Worm (Caenorhabditis elegans) whole organism, L4 larva: Measurements from ENCODE around the gene sphr-1.

ENCODE experiments used
- D1046.2 ChIP-seq: fragments of 200-800 bp; sonication (Bioruptor generic); IDR thresholded peaks from 2 replicates; pipeline ENCODE4 v1.3.6; 2022; ENCODE audit warnings: missing genetic modification characterization, missing compliant biosample characterization
- F26F4.8 ChIP-seq: fragments of 200-800 bp; sonication (Bioruptor generic); conservative IDR thresholded peaks from 2 replicates; pipeline ENCODE4 v1.3.6; 2022; ENCODE audit warnings: missing genetic modification characterization, missing compliant biosample characterization
- F37D6.2 ChIP-seq: sonication (generic microtip); optimal IDR thresholded peaks from 2 replicates; lab custom pipeline; 2016; ENCODE audit warnings: mild to moderate bottlenecking, missing genetic modification characterization, missing compliant biosample characterization
- R02D3.7 ChIP-seq: fragments of 150-350 bp; sonication (generic microtip); optimal IDR thresholded peaks from 3 replicates; lab custom pipeline; 2014; ENCODE audit warnings: missing biosample characterization, missing genetic modification characterization
- T26A8.4 ChIP-seq: fragments of 200-800 bp; sonication (Bioruptor generic); IDR thresholded peaks from 2 replicates; pipeline ENCODE4 v1.3.6; 2022; ENCODE audit warnings: missing genetic modification characterization, missing compliant biosample characterization
- Y75B8A.6 ChIP-seq: fragments of 200-800 bp; sonication (Bioruptor generic); IDR thresholded peaks from 2 replicates; pipeline ENCODE4 v1.3.6; 2022; ENCODE audit warnings: missing genetic modification reagents, missing genetic modification characterization, missing compliant biosample characterization
- ZK337.2 ChIP-seq: fragments of 200-800 bp; sonication (Bioruptor generic); IDR thresholded peaks from 2 replicates; pipeline ENCODE4 v1.3.6; 2022; ENCODE audit warnings: missing genetic modification reagents, missing genetic modification characterization, missing compliant biosample characterization
- aly-2 ChIP-seq: sonication (generic microtip); optimal IDR thresholded peaks from 2 replicates; lab custom pipeline; 2018; ENCODE audit warnings: missing biosample characterization, missing genetic modification characterization
- ama-1 ChIP-seq: fragments of 150-350 bp; optimal IDR thresholded peaks from 2 replicates; lab custom pipeline; 2014; ENCODE audit warnings: inconsistent platforms, mixed read lengths
- ceh-20 ChIP-seq: fragments of 200-800 bp; sonication (Bioruptor generic); IDR thresholded peaks from 2 replicates; pipeline ENCODE4 v1.3.6; 2022; ENCODE audit warnings: missing genetic modification reagents, missing genetic modification characterization, missing compliant biosample characterization
- ceh-44 ChIP-seq: fragments of 200-800 bp; sonication (Bioruptor generic); IDR thresholded peaks from 2 replicates; pipeline ENCODE4 v1.3.6; 2022; ENCODE audit warnings: missing genetic modification reagents, missing genetic modification characterization, missing compliant biosample characterization
- ceh-82 ChIP-seq: sonication (generic microtip); optimal IDR thresholded peaks from 2 replicates; lab custom pipeline; 2017; ENCODE audit warnings: missing biosample characterization, missing genetic modification characterization
- ces-1 ChIP-seq: fragments of 150-350 bp; sonication (generic microtip); optimal IDR thresholded peaks from 4 replicates; lab custom pipeline; 2014; ENCODE audit warnings: missing biosample characterization, missing genetic modification reagents, missing genetic modification characterization
- ctbp-1 ChIP-seq: fragments of 200-800 bp; sonication (Bioruptor generic); IDR thresholded peaks from 2 replicates; pipeline ENCODE4 v1.3.6; 2022; ENCODE audit warnings: missing genetic modification reagents, missing genetic modification characterization, missing compliant biosample characterization
- daf-8 ChIP-seq: fragments of 200-800 bp; sonication (Bioruptor generic); IDR thresholded peaks from 2 replicates; pipeline ENCODE4 v1.3.6; 2022; ENCODE audit warnings: missing genetic modification characterization, missing compliant biosample characterization
- dmd-6 ChIP-seq: fragments of 200-800 bp; sonication (Bioruptor generic); IDR thresholded peaks from 2 replicates; pipeline ENCODE4 v1.3.6; 2022; ENCODE audit warnings: missing genetic modification reagents, missing genetic modification characterization, missing compliant biosample characterization
- dmd-8 ChIP-seq: fragments of 200-800 bp; sonication (Bioruptor generic); IDR thresholded peaks from 2 replicates; pipeline ENCODE4 v1.3.6; 2022; ENCODE audit warnings: missing genetic modification characterization, missing compliant biosample characterization
- dmd-9 ChIP-seq: fragments of 200-800 bp; sonication (Bioruptor generic); IDR thresholded peaks from 2 replicates; pipeline ENCODE4 v1.3.6; 2022; ENCODE audit warnings: missing genetic modification reagents, missing genetic modification characterization, missing compliant biosample characterization
- duxl-1 ChIP-seq: sonication (generic microtip); optimal IDR thresholded peaks from 2 replicates; lab custom pipeline; 2016; ENCODE audit warnings: mild to moderate bottlenecking, missing genetic modification characterization, moderate library complexity, missing compliant biosample characterization; ENCODE audit not compliant: poor library complexity
- fkh-10 ChIP-seq: fragments of 150-350 bp; optimal IDR thresholded peaks from 2 replicates; lab custom pipeline; 2014; ENCODE audit warnings: missing biosample characterization, missing genetic modification reagents, missing genetic modification characterization
- fos-1 ChIP-seq: fragments of 150-350 bp; optimal IDR thresholded peaks from 2 replicates; lab custom pipeline; 2014; ENCODE audit warnings: missing biosample characterization, missing genetic modification characterization
- gei-8 ChIP-seq: fragments of 200-800 bp; sonication (Bioruptor generic); optimal IDR thresholded peaks from 2 replicates; lab custom pipeline; 2018; ENCODE audit warnings: mild to moderate bottlenecking, missing genetic modification characterization, missing compliant biosample characterization
- lin-15B ChIP-seq: fragments of 150-350 bp; sonication (generic microtip); optimal IDR thresholded peaks from 3 replicates; lab custom pipeline; 2014; ENCODE audit warnings: missing biosample characterization, missing genetic modification characterization
- lin-29 ChIP-seq: fragments of 200-800 bp; sonication (Bioruptor generic); IDR thresholded peaks from 2 replicates; pipeline ENCODE4 v1.3.6; 2022; ENCODE audit warnings: missing genetic modification reagents, missing genetic modification characterization, missing compliant biosample characterization
- madf-5 ChIP-seq, 2 experiments: fragments of 200-800 bp; sonication (Bioruptor generic); IDR thresholded peaks; 2 replicates each; pipeline ENCODE4 v1.3.6; 2022; ENCODE audit warnings: missing compliant biosample characterization in 2 of 2, missing genetic modification characterization in 2 of 2
- mdl-1 ChIP-seq, 2 experiments: fragments of 150-350 bp in 1 of 2; sonication (generic microtip) in 1 of 2; optimal IDR thresholded peaks; 2 replicates each; lab custom pipeline; 2014 to 2017; ENCODE audit warnings: missing biosample characterization in 2 of 2, missing genetic modification characterization in 2 of 2
- mdt-29 ChIP-seq: fragments of 200-800 bp; sonication (Bioruptor generic); IDR thresholded peaks from 2 replicates; pipeline ENCODE4 v1.3.6; 2022; ENCODE audit warnings: missing genetic modification reagents, missing genetic modification characterization, missing compliant biosample characterization
- mep-1 ChIP-seq: fragments of 150-350 bp; sonication (generic microtip); optimal IDR thresholded peaks from 3 replicates; lab custom pipeline; 2014; ENCODE audit warnings: missing biosample characterization, missing genetic modification characterization
- mxl-2 ChIP-seq: fragments of 200-800 bp; sonication (Bioruptor generic); conservative IDR thresholded peaks from 2 replicates; pipeline ENCODE4 v1.3.6; 2022; ENCODE audit warnings: missing genetic modification reagents, missing genetic modification characterization, missing compliant biosample characterization
- mxl-3 ChIP-seq: fragments of 200-800 bp; sonication (Bioruptor generic); optimal IDR thresholded peaks from 2 replicates; lab custom pipeline; 2018; ENCODE audit warnings: mild to moderate bottlenecking, missing genetic modification characterization, missing compliant biosample characterization
- nhr-102 ChIP-seq: sonication (generic microtip); optimal IDR thresholded peaks from 2 replicates; lab custom pipeline; 2016; ENCODE audit warnings: mild to moderate bottlenecking, missing genetic modification characterization, moderate library complexity, missing compliant biosample characterization
- nhr-111 ChIP-seq: fragments of 200-800 bp; sonication (Bioruptor generic); optimal IDR thresholded peaks from 2 replicates; lab custom pipeline; 2018; ENCODE audit warnings: mild to moderate bottlenecking, missing genetic modification characterization, missing compliant biosample characterization
- nhr-28 ChIP-seq: fragments of 150-350 bp; optimal IDR thresholded peaks from 2 replicates; lab custom pipeline; 2014; ENCODE audit warnings: missing biosample characterization, missing genetic modification characterization
- nhr-48 ChIP-seq: sonication (generic microtip); optimal IDR thresholded peaks from 2 replicates; lab custom pipeline; 2016; ENCODE audit warnings: mild to moderate bottlenecking, missing genetic modification characterization, missing compliant biosample characterization
- nhr-6 ChIP-seq: fragments of 150-350 bp; optimal IDR thresholded peaks from 2 replicates; lab custom pipeline; 2014; ENCODE audit warnings: missing biosample characterization, missing genetic modification characterization
- nhr-76 ChIP-seq: fragments of 150-350 bp; optimal IDR thresholded peaks from 2 replicates; lab custom pipeline; 2014; ENCODE audit warnings: missing biosample characterization, missing genetic modification characterization
- set-16 ChIP-seq: fragments of 200-800 bp; sonication (Bioruptor generic); IDR thresholded peaks from 2 replicates; pipeline ENCODE4 v1.3.6; 2022; ENCODE audit warnings: missing genetic modification reagents, missing genetic modification characterization, missing compliant biosample characterization
- tag-97 ChIP-seq: fragments of 200-800 bp; sonication (Bioruptor generic); IDR thresholded peaks from 2 replicates; pipeline ENCODE4 v1.3.6; 2022; ENCODE audit warnings: missing genetic modification characterization, missing compliant biosample characterization
- unc-130 ChIP-seq: sonication (generic microtip); optimal IDR thresholded peaks from 2 replicates; lab custom pipeline; 2016; ENCODE audit warnings: missing genetic modification reagents, missing genetic modification characterization, missing compliant biosample characterization
- zfp-3 ChIP-seq: fragments of 200-800 bp; sonication (Bioruptor generic); conservative IDR thresholded peaks from 2 replicates; pipeline ENCODE4 v1.3.6; 2022; ENCODE audit warnings: missing genetic modification reagents, missing genetic modification characterization, missing compliant biosample characterization
- zip-11 ChIP-seq: fragments of 200-800 bp; sonication (Bioruptor generic); IDR thresholded peaks from 2 replicates; pipeline ENCODE4 v1.3.6; 2022; ENCODE audit warnings: missing genetic modification characterization, missing compliant biosample characterization
- zip-2 ChIP-seq: fragments of 150-350 bp; optimal IDR thresholded peaks from 2 replicates; lab custom pipeline; 2014; ENCODE audit warnings: missing biosample characterization, missing genetic modification characterization

The sphr-1 gene

DNA sequence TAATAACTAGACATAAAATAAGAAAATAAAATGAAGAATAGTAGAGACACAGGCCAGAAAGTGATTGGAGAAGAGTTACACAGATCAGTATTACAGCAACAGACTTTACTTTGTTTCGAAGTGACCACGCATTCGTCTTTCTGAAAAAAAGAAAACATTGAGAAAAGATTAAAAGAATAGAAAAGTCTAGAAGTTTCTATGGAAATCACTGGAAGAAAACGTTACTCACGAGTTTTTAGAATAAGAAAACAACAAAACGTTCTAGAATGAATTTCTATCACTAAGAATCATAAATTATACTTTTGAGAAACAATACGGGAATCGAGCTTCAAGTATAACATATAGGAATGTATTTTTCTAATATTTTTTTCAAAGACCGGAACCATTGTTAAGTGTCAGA is 35.8 kb upstream of the sphr-1 start:
- no peak for TF ChIP-seq nhr-102
- no peak for TF ChIP-seq daf-8 (GFP tag; lab: Robert Waterston, UW)
- TF ChIP-seq mdt-29: peak; percentile 91
- no peak for TF ChIP-seq ceh-20 (GFP tag; lab: Robert Waterston, UW)
- TF ChIP-seq zip-11 (GFP tag; lab: Robert Waterston, UW): no peak

DNA sequence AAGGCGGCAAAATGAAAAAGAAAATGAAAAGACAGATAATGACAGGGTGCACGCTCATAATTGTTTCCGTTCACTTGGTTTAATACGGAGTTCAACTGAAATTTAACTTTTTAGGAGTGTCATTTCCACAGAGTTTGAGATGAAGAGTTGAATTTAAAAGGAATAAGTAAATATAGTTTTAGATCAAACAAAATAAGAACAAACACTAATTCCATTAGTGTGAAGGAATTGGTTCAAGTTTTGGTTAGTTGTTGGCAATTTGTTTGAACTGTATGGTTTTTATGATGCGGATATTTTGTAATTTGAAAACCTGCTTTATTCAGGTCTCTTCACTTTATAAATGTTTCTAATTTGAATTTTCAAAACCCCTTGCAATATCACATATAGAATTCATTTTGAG is 34.7 kb upstream of the sphr-1 start, which contains the start of gene B0222.15:
B0222.15 (minus strand) TSS at position 101 of the 400 bp plus-strand sequence.
- no peak for TF ChIP-seq ceh-44 (GFP tag; lab: Robert Waterston, UW)

DNA sequence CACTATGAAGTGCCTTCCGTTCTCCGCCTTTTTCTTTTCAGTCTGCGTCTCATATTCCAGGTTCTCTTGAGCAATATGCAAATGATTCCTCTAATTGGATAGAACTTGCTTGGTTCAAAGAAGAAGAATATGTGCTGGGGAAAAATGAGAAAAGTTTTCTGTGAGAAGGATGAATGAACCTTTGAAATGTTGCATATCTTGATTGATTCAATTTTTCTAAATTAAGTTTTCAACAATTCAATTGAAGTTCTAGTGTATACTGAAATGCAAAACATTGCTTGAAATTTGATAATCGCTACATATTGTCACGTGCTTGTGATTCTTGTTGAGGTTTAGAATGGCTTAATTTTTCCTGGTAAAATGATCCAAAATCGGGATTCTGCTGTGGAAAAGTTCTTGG is 33.8 kb upstream of the sphr-1 start:
- TF ChIP-seq lin-29 (GFP tag; lab: Robert Waterston, UW) (no peak), fos-1 (tag; lab: Kevin White, UChicago) (no peak), Y75B8A.6 (GFP tag; lab: Robert Waterston, UW) (no peak), D1046.2 (GFP tag; lab: Robert Waterston, UW) (no peak), R02D3.7 (no peak), mdl-1 (tag; optimal IDR thresholded peaks at IDR 0.05; lab: Kevin White, UChicago) (peak in 1 of 2 experiments; percentile 2), nhr-48 (no peak), fkh-10 (GFP tag; lab: Kevin White, UChicago) (peak; percentile 81), nhr-76 (tag; lab: Kevin White, UChicago) (no peak), dmd-8 (GFP tag; lab: Robert Waterston, UW) (no peak), nhr-28 (tag; lab: Kevin White, UChicago) (no peak), tag-97 (GFP tag; lab: Robert Waterston, UW) (no peak), aly-2 (tag; lab: Kevin White, UChicago) (no peak), mxl-2 (GFP tag; lab: Robert Waterston, UW) (no peak), nhr-111 (GFP tag; lab: Kevin White, UChicago) (no peak), gei-8 (GFP tag; lab: Kevin White, UChicago) (no peak), ces-1 (GFP tag; lab: Kevin White, UChicago) (peak; percentile 80)

DNA sequence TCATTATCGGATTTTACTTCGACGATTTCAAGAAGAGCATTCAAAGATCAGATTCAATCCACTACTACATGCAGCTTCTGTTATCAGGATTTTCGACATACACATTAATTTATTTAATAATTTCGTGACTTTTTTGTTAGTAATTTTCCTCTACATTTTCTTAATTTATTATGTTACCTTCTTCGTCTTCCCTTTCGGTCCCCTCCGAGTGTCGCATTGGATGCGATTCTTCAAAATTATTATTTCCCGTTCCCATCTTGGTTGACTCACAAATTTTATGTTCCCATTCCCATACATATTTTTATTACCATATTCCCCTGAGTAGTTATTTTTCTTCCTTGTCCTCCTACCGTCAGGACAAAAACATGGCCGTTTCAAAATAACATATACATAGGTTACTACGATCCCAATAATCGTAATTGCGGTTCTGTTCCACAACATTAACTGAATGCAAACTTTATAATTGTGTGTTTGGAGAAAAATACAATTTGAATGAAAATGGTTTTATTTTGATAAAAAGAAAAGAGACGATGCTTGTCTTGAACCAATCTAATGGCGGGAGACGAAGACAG is 32.2 kb upstream of the sphr-1 start:
- TF ChIP-seq mep-1 (tag; lab: Kevin White, UChicago) (peak; percentile 27), zfp-3 (GFP tag; lab: Robert Waterston, UW) (peak; percentile 74; the same call in 1 of the 2 replicates), ama-1 (peak; percentile 79), T26A8.4 (GFP tag; lab: Robert Waterston, UW) (peak; percentile 82)

DNA sequence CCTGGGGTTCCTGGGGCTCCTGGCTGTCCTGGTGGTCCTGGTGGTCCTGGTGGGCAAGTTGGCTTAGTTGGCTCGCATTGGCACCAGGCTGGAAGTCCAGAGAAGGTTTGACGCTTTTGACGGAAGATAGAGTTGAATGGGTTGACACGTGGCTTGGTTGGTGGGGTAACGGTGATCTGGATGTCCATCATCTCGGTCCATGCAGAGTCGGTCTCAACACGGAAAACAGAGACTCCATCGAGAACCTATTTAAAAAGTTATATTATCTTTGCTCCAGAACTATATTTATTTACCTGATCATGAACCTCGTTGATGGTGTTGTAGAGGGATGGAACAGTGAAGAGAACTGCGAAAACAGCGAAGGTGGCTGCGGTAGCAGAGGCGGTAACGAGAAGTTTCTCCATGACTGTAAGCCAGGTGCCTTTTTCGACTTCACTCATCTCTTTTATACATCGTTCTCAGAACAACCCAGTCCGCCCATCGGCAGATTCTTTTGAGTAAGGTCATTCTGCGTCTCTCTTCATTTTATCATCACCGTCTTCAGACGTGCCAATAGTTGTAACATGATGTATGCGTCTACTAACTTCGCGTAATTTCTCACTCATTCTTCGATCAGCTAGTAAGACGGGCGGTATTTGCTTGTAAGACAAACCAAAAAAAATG is 31.1 kb upstream of the sphr-1 start, which contains the start of gene col-144:
col-144 (minus strand) TSS at position 419 of the 663 bp plus-strand sequence.
- TF ChIP-seq ctbp-1 (no peak), dmd-9 (GFP tag; lab: Robert Waterston, UW) (no peak), mxl-3 (GFP tag; lab: Kevin White, UChicago) (peak; percentile 19), Y75B8A.6 (GFP tag; lab: Robert Waterston, UW) (no peak), F26F4.8 (GFP tag; lab: Robert Waterston, UW) (no peak), ZK337.2 (GFP tag; lab: Robert Waterston, UW) (no peak), ceh-20 (GFP tag; lab: Robert Waterston, UW) (no peak), fos-1 (tag; lab: Kevin White, UChicago) (no peak), nhr-6 (tag; lab: Kevin White, UChicago) (no peak), nhr-76 (tag; lab: Kevin White, UChicago) (no peak), gei-8 (GFP tag; lab: Kevin White, UChicago) (no peak), lin-15B (tag; lab: Kevin White, UChicago) (no peak), dmd-6 (no peak), madf-5 (GFP tag; IDR thresholded peaks at IDR 0.05; lab: Robert Waterston, UW) (0 out of 4 replicates have a peak, but pooled peaks of 1 of the 2 experiments have one; percentile 61), duxl-1 (no peak), T26A8.4 (GFP tag; lab: Robert Waterston, UW) (peak; percentile 78), zip-2 (tag; lab: Kevin White, UChicago) (no peak), F37D6.2 (tag; lab: Kevin White, UChicago) (no peak), set-16 (GFP tag; lab: Robert Waterston, UW) (peak; percentile 86), fkh-10 (GFP tag; lab: Kevin White, UChicago) (no peak), unc-130 (GFP tag; lab: Kevin White, UChicago) (no peak), ceh-82 (tag; lab: Kevin White, UChicago) (no peak), mxl-2 (GFP tag; lab: Robert Waterston, UW) (no peak)
